Fruit fly (Drosophila melanogaster) whole organism, adult: ENCODE data around the gene CG9288.
A peak's percentile ranks its signal among the peaks of the same experiment; 100 is the strongest.

Source experiments
- CG11617 ChIP-seq: fragments of 200-800 bp; sonication (Bioruptor generic); optimal IDR thresholded peaks from 2 replicates; lab custom pipeline; 2017; ENCODE audit warnings: mild to moderate bottlenecking, missing biosample characterization, missing genetic modification reagents, missing genetic modification characterization
- CG12768 ChIP-seq: fragments of 200-800 bp; sonication (Bioruptor generic); optimal IDR thresholded peaks from 2 replicates; lab custom pipeline; 2017; ENCODE audit warnings: missing biosample characterization, missing genetic modification characterization, mild to moderate bottlenecking, moderate library complexity, missing genetic modification reagents
- CG14711 ChIP-seq: fragments of 200-800 bp; sonication (Bioruptor generic); optimal IDR thresholded peaks from 2 replicates; lab custom pipeline; 2018; ENCODE audit warnings: missing biosample characterization, mild to moderate bottlenecking, missing genetic modification characterization, moderate library complexity
- CG1620 ChIP-seq: fragments of 200-800 bp; sonication (Bioruptor generic); optimal IDR thresholded peaks from 2 replicates; lab custom pipeline; 2016; ENCODE audit warnings: missing biosample characterization, missing genetic modification characterization
- CG33017 ChIP-seq: fragments of 200-800 bp; sonication (Bioruptor generic); optimal IDR thresholded peaks from 2 replicates; lab custom pipeline; 2018; ENCODE audit warnings: missing biosample characterization, mild to moderate bottlenecking, missing genetic modification characterization, moderate library complexity
- CG5204 ChIP-seq: fragments of 200-800 bp; sonication (Bioruptor generic); optimal IDR thresholded peaks from 2 replicates; lab custom pipeline; 2016; ENCODE audit warnings: missing biosample characterization, missing genetic modification characterization
- CG7045 ChIP-seq: fragments of 200-800 bp; sonication (Bioruptor generic); optimal IDR thresholded peaks from 2 replicates; lab custom pipeline; 2017; ENCODE audit warnings: missing biosample characterization, mild to moderate bottlenecking, missing genetic modification characterization
- CG7101 ChIP-seq: fragments of 200-800 bp; sonication (Bioruptor generic); optimal IDR thresholded peaks from 2 replicates; lab custom pipeline; 2018; ENCODE audit warnings: missing biosample characterization, mild to moderate bottlenecking, missing genetic modification characterization, moderate library complexity
- Clk ChIP-seq: fragments of 200-800 bp; sonication (Bioruptor generic); optimal IDR thresholded peaks from 2 replicates; lab custom pipeline; 2017; ENCODE audit warnings: missing biosample characterization, missing genetic modification characterization
- Crg-1 ChIP-seq: fragments of 200-800 bp; sonication (Bioruptor generic); optimal IDR thresholded peaks from 2 replicates; lab custom pipeline; 2016; ENCODE audit warnings: missing biosample characterization, missing genetic modification characterization
- Hr96 ChIP-seq: fragments of 200-800 bp; sonication (Bioruptor generic); optimal IDR thresholded peaks from 2 replicates; lab custom pipeline; 2016; ENCODE audit warnings: missing biosample characterization, missing genetic modification characterization
- Mnt ChIP-seq: fragments of 200-800 bp; sonication (Bioruptor generic); optimal IDR thresholded peaks from 2 replicates; lab custom pipeline; 2016; ENCODE audit warnings: missing biosample characterization, mild to moderate bottlenecking, missing genetic modification characterization
- bab1 ChIP-seq: fragments of 200-800 bp; sonication (Bioruptor generic); optimal IDR thresholded peaks from 3 replicates; lab custom pipeline; 2019; ENCODE audit warnings: missing biosample characterization, mild to moderate bottlenecking, missing genetic modification characterization, moderate library complexity
- cic ChIP-seq: fragments of 200-800 bp; sonication (Bioruptor generic); optimal IDR thresholded peaks from 2 replicates; lab custom pipeline; 2017; ENCODE audit warnings: missing biosample characterization, mild to moderate bottlenecking, missing genetic modification characterization, moderate library complexity
- cnc ChIP-seq, 2 experiments: fragments of >200 bp; optimal IDR thresholded peaks; 2 replicates each; lab custom pipeline; 2017
- kay ChIP-seq: fragments of 200-800 bp; sonication (Bioruptor generic); peaks from one replicate; lab custom pipeline; 2016; ENCODE audit warnings: missing biosample characterization, missing genetic modification characterization, borderline replicate concordance
- ovo ChIP-seq: fragments of 200-800 bp; sonication (Bioruptor generic); optimal IDR thresholded peaks from 2 replicates; lab custom pipeline; 2016; ENCODE audit warnings: missing biosample characterization, missing genetic modification characterization
- pad ChIP-seq: fragments of 200-800 bp; sonication (Bioruptor generic); optimal IDR thresholded peaks from 3 replicates; lab custom pipeline; 2017; ENCODE audit warnings: missing biosample characterization, missing genetic modification characterization, mild to moderate bottlenecking, moderate library complexity, missing genetic modification reagents
- tj ChIP-seq: fragments of 200-800 bp; sonication (Bioruptor generic); optimal IDR thresholded peaks from 3 replicates; lab custom pipeline; 2017; ENCODE audit warnings: missing biosample characterization, mild to moderate bottlenecking, missing genetic modification characterization, moderate library complexity
- toe ChIP-seq: fragments of 200-800 bp; sonication (Bioruptor generic); optimal IDR thresholded peaks from 2 replicates; lab custom pipeline; 2016; ENCODE audit warnings: missing biosample characterization, missing genetic modification characterization

Gene CG9288

dm6 chr3R:13817480-13818305 is 38.3 kb downstream of the CG9288 start:
- no peak for TF ChIP-seq CG1620 (GFP tag; lab: Kevin White, UChicago)
- no peak for TF ChIP-seq CG14711 (tag; lab: Kevin White, UChicago)
- TF ChIP-seq CG5204 (GFP tag; lab: Kevin White, UChicago), result no peak
- no peak for TF ChIP-seq CG12768 (GFP tag; lab: Kevin White, UChicago)
- TF ChIP-seq cic (GFP tag; lab: Kevin White, UChicago), result no peak
- no peak for TF ChIP-seq CG7045 (GFP tag; lab: Kevin White, UChicago)
- no peak for TF ChIP-seq CG7101 (tag; lab: Kevin White, UChicago)
- TF ChIP-seq toe (GFP tag; lab: Kevin White, UChicago), result no peak
- no peak for TF ChIP-seq bab1

- TF ChIP-seq CG11617 (peak; percentile 48), CG1620 (GFP tag; lab: Kevin White, UChicago) (peak; percentile 30), CG14711 (tag; lab: Kevin White, UChicago) (no peak), cic (GFP tag; lab: Kevin White, UChicago) (peak; percentile 14), Hr96 (GFP tag; lab: Kevin White, UChicago) (peak; percentile 2), bab1 (no peak), CG7045 (GFP tag; lab: Kevin White, UChicago) (peak; percentile 42), Clk (GFP tag; lab: Kevin White, UChicago) (peak; percentile 3), Mnt (GFP tag; lab: Kevin White, UChicago) (peak; percentile 57), toe (GFP tag; lab: Kevin White, UChicago) (peak; percentile 42), CG12768 (GFP tag; lab: Kevin White, UChicago) (peak; percentile 22), cnc (optimal IDR thresholded peaks at IDR 0.05; lab: Kevin White, UChicago) (no peak), ovo (GFP tag; lab: Kevin White, UChicago) (peak; percentile 13), CG7101 (tag; lab: Kevin White, UChicago) (peak; percentile 30), Crg-1 (GFP tag; lab: Kevin White, UChicago) (peak; percentile 17), tj (GFP tag; lab: Kevin White, UChicago) (no peak), pad (peak; percentile 18), CG5204 (GFP tag; lab: Kevin White, UChicago) (peak; percentile 40), kay (GFP tag; lab: Kevin White, UChicago) (no peak), CG33017 (peak; percentile 7)
Measured at dm6 chr3R:13819037-13819436, 39.6 kb downstream of the CG9288 start.

- TF ChIP-seq CG5204 (GFP tag; lab: Kevin White, UChicago) (no peak), CG12768 (GFP tag; lab: Kevin White, UChicago) (no peak), CG7045 (GFP tag; lab: Kevin White, UChicago) (no peak), CG11617 (no peak), tj (GFP tag; lab: Kevin White, UChicago) (no peak)
Measured at dm6 chr3R:13820483-13820882, 41.1 kb downstream of the CG9288 start.

DNA sequence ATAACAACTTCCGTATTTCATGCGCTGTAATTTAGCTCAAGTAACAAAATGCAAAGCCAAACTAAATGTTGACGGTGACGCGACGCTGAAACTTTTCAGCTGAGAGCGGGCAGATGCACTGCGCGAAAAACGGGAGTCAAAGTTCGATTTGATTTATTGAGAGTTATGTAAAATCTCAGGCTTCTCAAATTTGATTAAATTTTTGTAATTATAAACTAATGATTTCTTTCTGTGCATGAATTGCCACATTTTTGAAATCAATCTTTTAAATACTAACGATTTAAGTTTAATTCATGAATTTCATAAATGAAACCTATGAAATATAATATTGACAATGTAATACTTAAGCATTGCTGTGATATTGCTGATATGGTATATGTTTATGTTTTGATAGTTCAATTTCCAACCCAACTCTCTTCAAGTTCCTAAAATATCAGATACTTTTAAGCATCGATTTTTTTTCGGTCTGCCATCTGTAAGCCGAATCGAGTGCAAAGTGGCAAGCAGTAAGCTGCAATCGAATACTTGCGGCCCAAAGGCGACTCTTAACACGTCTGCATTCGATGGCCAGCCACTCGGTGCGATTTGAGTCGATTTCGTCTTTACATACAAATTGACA is 43.3 kb downstream of the CG9288 start:
- TF ChIP-seq Clk (GFP tag; lab: Kevin White, UChicago), result no peak
- peak; percentile 60 for TF ChIP-seq tj (GFP tag; lab: Kevin White, UChicago)

dm6 chr3R:13827953-13828922 is 48.8 kb downstream of the CG9288 start, which contains the start of gene Mst87F:
TSS of gene Mst87F (minus strand) at chr3R:13828008.
- no peak for TF ChIP-seq ovo (GFP tag; lab: Kevin White, UChicago)
- peak; percentile 11 for TF ChIP-seq CG5204 (GFP tag; lab: Kevin White, UChicago)
- TF ChIP-seq tj (GFP tag; lab: Kevin White, UChicago), result peak; percentile 64
- peak; percentile 57 for TF ChIP-seq kay (GFP tag; lab: Kevin White, UChicago)
